Worm (Caenorhabditis elegans): ENCODE measurements around the gene K09F5.1.

K09F5.1 gene

DNA sequence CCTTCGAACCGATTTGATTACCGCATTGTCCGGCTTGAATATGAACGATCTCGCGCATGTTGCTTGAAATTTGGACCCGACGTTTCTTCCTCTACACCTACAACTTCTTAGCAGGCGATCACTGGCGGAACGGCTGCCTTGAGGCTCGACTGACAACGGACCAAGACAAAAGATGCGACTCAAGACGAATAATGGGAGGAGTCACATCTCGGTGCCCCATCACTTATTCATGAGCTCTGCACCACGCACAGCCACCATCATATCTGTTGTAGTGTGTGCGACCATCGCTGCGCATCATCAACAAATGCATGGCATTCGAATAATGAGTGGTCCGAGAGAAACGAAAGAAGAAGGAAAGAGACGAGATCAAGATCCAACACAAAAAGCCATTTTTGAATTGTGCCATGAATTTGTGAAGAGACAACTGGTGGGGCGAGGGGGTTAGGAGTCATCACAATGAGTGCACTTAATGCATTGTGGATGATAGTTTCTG, 37.1 kb downstream of the K09F5.1 start, which contains the start of gene mec-7:
Gene mec-7, minus strand, starts transcription at position 181 of the 493 bp plus-strand sequence.
- TF ChIP-seq blmp-1 (tag; optimal IDR thresholded peaks at IDR 0.05; ENCODE audit: insufficient read depth) (no peak), alr-1 (tag; optimal IDR thresholded peaks at IDR 0.05) (no peak), sma-3 (GFP tag; optimal IDR thresholded peaks at IDR 0.05) (no peak), lsy-2 (tag; optimal IDR thresholded peaks at IDR 0.05) (no peak), nhr-77 (tag; optimal IDR thresholded peaks at IDR 0.05) (no peak), ztf-1 (GFP tag; conservative IDR thresholded peaks at IDR 0.05) (no peak), unc-62 (GFP tag; optimal IDR thresholded peaks at IDR 0.05) (no peak), ceh-16 (tag; optimal IDR thresholded peaks at IDR 0.05) (no peak), ama-1 (optimal IDR thresholded peaks at IDR 0.05) (no peak), R02D3.7 (tag; optimal IDR thresholded peaks at IDR 0.05) (no peak), skn-1 (tag; optimal IDR thresholded peaks at IDR 0.05) (no peak), nhr-237 (tag; optimal IDR thresholded peaks at IDR 0.05) (no peak), nhr-25 (tag; optimal IDR thresholded peaks at IDR 0.05) (no peak), egl-27 (tag; optimal IDR thresholded peaks at IDR 0.05) (no peak), nhr-11 (tag; optimal IDR thresholded peaks at IDR 0.05) (no peak), sma-9 (GFP tag; optimal IDR thresholded peaks at IDR 0.05) (no peak), sma-9 (tag; optimal IDR thresholded peaks at IDR 0.05) (no peak), ceh-82 (tag; optimal IDR thresholded peaks at IDR 0.05) (no peak)

DNA sequence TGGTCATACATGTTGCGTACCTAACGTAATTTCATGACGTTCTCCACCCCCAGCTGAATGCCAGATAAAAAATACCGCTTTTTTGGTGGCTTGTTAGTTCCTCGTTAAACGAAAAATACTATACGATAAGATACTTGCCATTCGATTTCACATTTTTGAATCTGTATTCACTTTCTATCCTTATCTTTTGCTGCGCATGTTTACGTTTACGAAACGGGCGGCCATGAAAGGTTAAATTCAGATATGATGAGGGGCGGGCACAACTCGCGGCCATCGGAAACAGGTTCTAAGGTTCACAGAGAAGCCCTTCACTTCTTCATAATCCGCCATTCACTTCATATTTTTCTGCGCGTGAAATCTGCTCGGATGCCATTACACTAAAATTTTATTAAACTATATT, 39.3 kb downstream of the K09F5.1 start:
- peak; percentile 74 for TF ChIP-seq blmp-1 (tag; optimal IDR thresholded peaks at IDR 0.05; ENCODE audit: insufficient read depth)
- TF ChIP-seq nhr-25 (tag; optimal IDR thresholded peaks at IDR 0.05): peak; percentile 24
- TF ChIP-seq F13H6.1 (tag; optimal IDR thresholded peaks at IDR 0.05): no peak
- TF ChIP-seq sem-4 (tag; optimal IDR thresholded peaks at IDR 0.05): no peak

DNA sequence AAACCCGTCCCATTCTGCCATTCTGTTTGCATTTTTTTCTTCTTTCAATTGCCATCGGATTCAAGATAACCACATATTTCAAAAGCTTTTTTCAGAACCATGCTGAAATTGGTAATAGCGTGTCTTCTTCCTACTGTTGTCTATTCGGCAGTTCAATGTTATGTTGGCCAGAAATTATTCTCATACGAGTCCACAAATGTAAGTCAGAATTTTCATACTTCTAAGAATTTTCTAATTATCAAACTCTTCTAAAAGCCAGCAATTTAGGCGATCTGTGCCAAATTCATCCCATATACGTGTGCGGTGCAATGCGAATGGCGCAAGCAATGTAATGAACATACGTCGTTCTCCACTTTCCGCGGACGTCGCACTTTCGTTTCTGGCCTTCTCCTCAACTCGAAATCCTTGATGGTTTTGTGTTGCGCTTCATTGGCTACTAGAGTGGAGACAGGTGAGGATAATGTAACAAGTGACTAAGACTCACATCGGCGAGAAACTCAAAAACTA, 40.1 kb downstream of the K09F5.1 start, which contains the start of gene ZK154.1:
Gene ZK154.1, plus strand, starts transcription at position 51 of the 507 bp plus-strand sequence.
- TF ChIP-seq ztf-1 (GFP tag; conservative IDR thresholded peaks at IDR 0.05): no peak
- no peak for TF ChIP-seq ceh-82 (tag; optimal IDR thresholded peaks at IDR 0.05)
- no peak for TF ChIP-seq mab-5 (tag; optimal IDR thresholded peaks at IDR 0.05)
- no peak for TF ChIP-seq nhr-6 (tag; optimal IDR thresholded peaks at IDR 0.05)
- TF ChIP-seq nhr-12 (tag; optimal IDR thresholded peaks at IDR 0.05): no peak
- no peak for TF ChIP-seq fos-1 (tag; optimal IDR thresholded peaks at IDR 0.05)
- no peak for TF ChIP-seq unc-62 (GFP tag; optimal IDR thresholded peaks at IDR 0.05)
- TF ChIP-seq crh-2 (tag; optimal IDR thresholded peaks at IDR 0.05): no peak
- no peak for TF ChIP-seq nhr-25 (tag; optimal IDR thresholded peaks at IDR 0.05)

DNA sequence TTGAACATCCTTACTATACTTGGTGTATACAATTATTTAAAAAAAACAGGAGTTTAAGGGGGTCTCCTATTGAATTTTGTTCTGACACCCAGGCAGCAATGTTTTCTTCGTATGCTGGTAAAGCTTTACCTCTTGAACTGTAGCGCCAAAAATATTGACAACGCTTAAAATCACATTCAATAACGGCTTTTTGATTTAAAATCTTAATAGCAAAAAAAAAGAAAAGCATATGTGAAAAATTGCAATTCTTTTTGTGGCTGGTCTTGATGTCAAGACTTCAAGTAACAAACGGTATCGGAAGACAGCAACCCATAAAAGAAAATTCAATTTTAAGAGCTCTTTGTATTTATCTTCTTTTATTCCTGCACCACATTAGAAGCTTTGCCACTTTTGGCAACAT, 42.4 kb downstream of the K09F5.1 start:
- TF ChIP-seq lin-11 (tag; optimal IDR thresholded peaks at IDR 0.05) (no peak), gmeb-1 (tag; optimal IDR thresholded peaks at IDR 0.05) (no peak), sem-4 (tag; optimal IDR thresholded peaks at IDR 0.05) (no peak), ZK546.5 (tag; optimal IDR thresholded peaks at IDR 0.05) (no peak), ztf-1 (GFP tag; conservative IDR thresholded peaks at IDR 0.05) (no peak), nhr-237 (tag; optimal IDR thresholded peaks at IDR 0.05) (no peak), nhr-6 (tag; optimal IDR thresholded peaks at IDR 0.05) (no peak), aly-2 (tag; optimal IDR thresholded peaks at IDR 0.05) (no peak), F13H6.1 (tag; optimal IDR thresholded peaks at IDR 0.05) (no peak), ceh-82 (tag; optimal IDR thresholded peaks at IDR 0.05) (no peak), crh-2 (tag; optimal IDR thresholded peaks at IDR 0.05) (no peak), egl-27 (tag; optimal IDR thresholded peaks at IDR 0.05) (no peak), lsy-2 (tag; optimal IDR thresholded peaks at IDR 0.05) (no peak)

DNA sequence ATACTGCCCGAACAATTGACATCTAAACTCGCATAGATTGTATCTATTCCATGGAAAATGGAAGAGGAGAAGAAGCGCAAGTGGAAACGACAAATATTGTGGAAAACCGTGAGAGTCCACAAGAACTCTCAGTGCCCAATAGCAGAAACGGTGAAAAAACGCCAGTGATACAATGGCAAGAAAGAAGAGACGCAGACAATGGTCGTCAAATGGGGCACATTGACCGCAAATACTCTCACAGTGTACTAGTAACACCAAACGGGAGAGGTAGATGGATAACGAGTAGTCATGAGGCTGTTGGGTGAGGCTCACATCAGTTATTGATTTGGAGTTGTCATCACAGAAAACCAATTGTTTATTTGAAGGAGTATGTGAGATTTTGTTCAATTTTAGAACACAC, 42.9 kb downstream of the K09F5.1 start, which contains the start of gene ZK154.4:
Gene ZK154.4, minus strand, starts transcription at position 27 of the 400 bp plus-strand sequence.
- peak; percentile 12 for TF ChIP-seq sma-3 (GFP tag; optimal IDR thresholded peaks at IDR 0.05)
- peak; percentile 90 for TF ChIP-seq nhr-129 (tag; optimal IDR thresholded peaks at IDR 0.05)
- peak in 1 of 2 experiments; percentile 63 for TF ChIP-seq lsy-2 (tag; optimal IDR thresholded peaks at IDR 0.05)
- peak; percentile 9 for TF ChIP-seq lin-13 (GFP tag; optimal IDR thresholded peaks at IDR 0.05)
- no peak for TF ChIP-seq nhr-21 (tag; optimal IDR thresholded peaks at IDR 0.05)
- TF ChIP-seq crh-2 (tag; optimal IDR thresholded peaks at IDR 0.05): peak; percentile 11
- TF ChIP-seq lin-11 (tag; optimal IDR thresholded peaks at IDR 0.05): no peak
- TF ChIP-seq skn-1 (tag; optimal IDR thresholded peaks at IDR 0.05): no peak
- peak; percentile 17 for TF ChIP-seq F13H6.1 (tag; optimal IDR thresholded peaks at IDR 0.05)
- TF ChIP-seq sma-9 (GFP tag; optimal IDR thresholded peaks at IDR 0.05): peak; percentile 49
- no peak for TF ChIP-seq sma-9 (tag; optimal IDR thresholded peaks at IDR 0.05)
- peak; percentile 72 for TF ChIP-seq C34F6.9 (tag; optimal IDR thresholded peaks at IDR 0.05)

Data from whole organism, L2 larva.